Fruit fly (Drosophila melanogaster) S2 (cell line): ENCODE results near the gene wor.

Experiments
- CG8478 ChIP-seq: fragments of >200 bp; optimal IDR thresholded peaks from 2 replicates; lab custom pipeline; 2018
- CTCF ChIP-seq, 2 experiments: fragments of >200 bp; optimal IDR thresholded peaks; 2 replicates each; lab custom pipeline; 2018

Gene wor

DNA sequence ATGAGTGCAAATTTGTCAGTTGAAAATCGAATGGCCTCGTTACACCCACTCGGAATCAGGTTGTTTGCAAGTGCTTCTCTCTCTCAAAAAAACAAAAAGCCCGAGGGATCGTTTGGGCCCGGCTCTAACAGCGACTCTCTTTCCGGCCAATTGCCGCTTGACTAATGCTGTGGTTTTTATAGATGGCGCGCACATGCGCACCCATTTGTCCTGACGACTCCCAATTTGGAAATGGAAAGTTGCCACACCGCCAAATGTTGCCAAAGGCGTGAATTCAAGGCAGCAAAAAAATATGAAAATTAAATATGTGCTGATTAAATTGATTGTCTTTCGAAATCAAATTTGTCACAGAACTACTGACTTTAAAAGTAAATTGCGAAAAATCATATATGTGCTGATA is 9.5 kb upstream of the wor start:
- TF ChIP-seq CTCF (optimal IDR thresholded peaks at IDR 0.05; lab: Kevin White, UChicago) (peak in 1 of 2 experiments; percentile 23), CG8478 (lab: Kevin White, UChicago) (no peak)

DNA sequence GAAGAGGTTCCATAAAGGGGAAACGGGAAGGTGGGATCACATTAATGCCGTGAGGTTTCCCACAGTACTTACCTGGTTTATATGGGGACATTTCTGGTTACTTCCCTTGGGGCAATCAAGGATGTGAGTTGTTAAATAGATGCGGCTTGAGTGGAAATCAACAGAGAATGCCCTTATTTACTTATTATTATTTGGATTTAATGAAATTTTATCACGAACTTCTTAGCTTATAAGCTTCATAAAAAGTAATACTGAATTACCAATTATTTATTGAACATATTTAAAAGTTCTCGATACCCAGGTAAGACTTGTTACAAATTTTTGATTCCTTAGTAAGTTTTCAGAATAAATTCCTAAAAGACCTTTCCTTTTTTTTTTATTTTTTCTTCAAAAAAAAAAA is 7.6 kb upstream of the wor start, which contains the start of gene CG4161:
CG4161 (plus strand) TSS at position 301 of the 400 bp plus-strand sequence.
- TF ChIP-seq CG8478 (lab: Kevin White, UChicago) = no peak
- no peak for TF ChIP-seq CTCF (optimal IDR thresholded peaks at IDR 0.05; lab: Kevin White, UChicago)

DNA sequence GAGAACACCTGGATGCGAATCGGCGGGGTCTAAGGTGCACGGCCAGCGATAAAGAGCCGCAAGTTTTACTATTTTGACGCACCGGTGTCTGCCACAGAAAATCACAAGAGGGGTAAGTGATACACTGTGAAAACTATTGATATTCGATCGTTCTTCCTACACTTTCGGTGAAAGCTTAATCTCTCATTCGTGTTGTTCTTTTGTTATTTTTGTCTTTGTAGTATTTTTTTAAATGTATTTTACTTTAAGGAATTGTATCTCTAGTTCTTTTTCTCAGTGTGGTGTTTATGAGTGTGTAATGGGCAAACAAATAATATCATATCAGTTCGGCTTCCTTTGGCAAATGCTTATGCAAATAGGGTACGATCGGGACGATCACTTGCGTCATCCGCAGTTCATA is 6.9 kb upstream of the wor start:
- no peak for TF ChIP-seq CG8478 (lab: Kevin White, UChicago)
- no peak for TF ChIP-seq CTCF (optimal IDR thresholded peaks at IDR 0.05; lab: Kevin White, UChicago)

DNA sequence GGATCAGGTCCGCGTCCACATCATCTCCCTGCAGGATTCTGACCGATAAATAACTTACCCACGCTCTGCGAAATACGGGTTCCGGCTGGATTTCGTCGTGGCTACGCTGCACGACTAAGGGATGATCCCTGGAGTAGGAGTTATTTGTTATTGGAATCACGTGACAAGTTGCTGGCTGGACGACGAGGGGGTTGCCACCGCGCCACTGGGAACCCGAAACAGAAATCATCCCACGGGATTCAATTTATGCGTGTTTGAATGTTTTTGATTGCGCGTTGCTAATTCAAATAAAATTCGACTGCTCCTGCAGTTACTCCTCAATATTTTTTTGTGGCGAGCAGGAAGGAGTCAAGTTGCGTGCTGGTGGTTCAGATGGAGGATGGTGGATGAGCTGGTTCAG is 4.3 kb upstream of the wor start:
- TF ChIP-seq CTCF (optimal IDR thresholded peaks at IDR 0.05; lab: Kevin White, UChicago) (no peak), CG8478 (lab: Kevin White, UChicago) (no peak)

DNA sequence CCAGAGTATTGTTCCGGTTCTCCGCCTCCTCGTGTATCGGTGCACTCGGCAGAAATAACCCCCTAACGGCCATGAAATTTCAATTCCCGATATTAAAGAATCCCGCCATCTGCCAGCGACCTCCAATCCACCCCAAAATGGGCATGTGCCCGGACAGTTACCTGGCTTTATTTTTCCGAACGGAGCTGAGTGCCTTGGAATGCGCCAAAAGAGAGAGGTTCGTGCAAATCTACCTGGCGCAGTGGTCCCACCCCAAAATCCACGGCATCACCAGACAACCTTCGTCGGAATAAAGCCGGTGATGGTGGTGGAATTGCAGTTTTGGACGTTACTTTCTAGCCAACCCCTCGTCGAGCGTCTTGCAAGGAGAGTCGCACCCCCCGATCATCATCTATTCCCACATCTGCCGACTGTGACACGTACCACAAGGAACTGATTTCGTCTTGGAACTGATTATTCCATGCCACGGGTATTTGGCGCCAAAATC is 1.4 kb upstream of the wor start:
- no peak for TF ChIP-seq CG8478 (lab: Kevin White, UChicago)
- TF ChIP-seq CTCF (optimal IDR thresholded peaks at IDR 0.05; lab: Kevin White, UChicago) = no peak

DNA sequence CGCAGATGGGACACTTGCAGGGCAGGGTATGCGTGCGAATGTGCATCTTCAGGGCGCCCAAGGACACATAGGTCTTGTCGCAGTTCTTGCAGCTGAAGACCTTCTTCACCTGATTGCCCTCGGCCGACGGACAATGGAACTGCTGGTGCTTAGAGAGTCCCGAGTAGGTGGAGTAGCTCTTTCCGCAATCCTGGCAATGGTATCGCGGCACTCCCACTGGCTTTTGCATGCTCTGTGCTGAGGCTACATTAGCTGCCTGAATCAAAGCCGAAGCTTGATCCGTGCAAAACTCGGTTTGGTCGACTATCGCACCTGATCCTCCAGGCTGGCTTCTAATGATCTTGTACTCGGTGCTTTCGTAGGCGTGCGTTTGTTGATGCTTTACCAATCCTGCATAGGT is 1.2 kb downstream of the wor start:
- TF ChIP-seq CG8478 (lab: Kevin White, UChicago) = no peak
- TF ChIP-seq CTCF (optimal IDR thresholded peaks at IDR 0.05; lab: Kevin White, UChicago) = no peak

DNA sequence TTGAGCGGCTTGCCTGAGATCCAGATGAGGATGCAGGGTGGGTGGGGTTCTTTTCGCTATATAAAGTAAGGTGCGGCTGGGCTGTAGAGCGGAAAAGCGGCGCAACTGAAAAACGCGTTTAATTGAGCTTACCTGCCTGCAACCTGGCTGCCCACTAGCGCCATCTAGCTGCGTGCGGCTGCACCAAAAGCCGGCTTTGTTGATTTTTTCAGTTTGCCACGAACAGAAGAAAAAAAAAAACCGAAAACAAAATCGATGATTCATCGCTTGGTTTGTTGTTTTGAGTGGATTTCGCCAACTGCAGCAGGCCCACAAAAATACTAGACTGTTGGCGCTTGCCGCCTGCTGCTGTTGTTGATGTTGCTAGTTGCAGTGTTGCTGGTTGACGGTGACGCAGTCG is 2.9 kb downstream of the wor start:
- no peak for TF ChIP-seq CG8478 (lab: Kevin White, UChicago)
- peak; percentile 83 to 85 for TF ChIP-seq CTCF (optimal IDR thresholded peaks at IDR 0.05; lab: Kevin White, UChicago)

DNA sequence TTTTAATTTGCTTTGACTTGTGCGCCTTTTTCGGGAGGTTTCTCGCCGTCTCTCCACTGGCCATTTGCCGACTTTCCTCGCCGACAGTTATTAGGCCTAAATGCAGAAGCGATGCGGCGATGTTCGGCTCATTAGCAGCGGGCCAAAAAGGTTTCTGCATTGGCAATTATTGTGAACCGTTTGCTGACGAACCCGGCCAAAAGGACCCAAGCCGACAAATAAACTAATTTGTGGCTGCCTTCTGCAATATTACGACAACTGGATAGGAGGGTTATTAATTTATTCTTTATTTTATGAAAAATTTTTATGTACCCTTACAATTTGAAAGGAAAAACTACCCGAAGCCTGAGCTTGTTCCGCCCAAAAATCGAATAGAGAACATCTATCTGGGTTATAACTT is 7.1 kb downstream of the wor start, which contains the start of gene CG44869:
CG44869 (minus strand) TSS at position 101 of the 400 bp plus-strand sequence.
- TF ChIP-seq CTCF (optimal IDR thresholded peaks at IDR 0.05; lab: Kevin White, UChicago) = no peak
- no peak for TF ChIP-seq CG8478 (lab: Kevin White, UChicago)

DNA sequence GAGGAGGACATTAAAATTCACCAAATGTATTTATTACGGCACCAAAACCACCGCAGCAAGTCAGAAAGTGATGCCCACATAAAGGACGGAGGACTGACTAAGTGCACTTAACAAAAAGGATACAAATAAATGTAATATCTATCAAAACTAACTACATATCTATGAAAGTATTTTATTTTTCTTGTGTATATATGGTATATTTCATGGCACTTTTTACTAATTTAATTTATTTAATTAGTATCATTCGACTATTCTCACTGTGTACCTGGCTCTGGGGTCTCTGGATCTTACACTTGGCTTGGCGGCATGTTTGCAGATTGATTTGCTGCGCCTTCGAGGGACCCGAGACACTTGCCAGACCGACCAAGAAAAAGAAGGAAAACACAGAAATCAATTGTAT is 11.3 kb downstream of the wor start:
- TF ChIP-seq CTCF (optimal IDR thresholded peaks at IDR 0.05; lab: Kevin White, UChicago) = no peak
- TF ChIP-seq CG8478 (lab: Kevin White, UChicago) = no peak

DNA sequence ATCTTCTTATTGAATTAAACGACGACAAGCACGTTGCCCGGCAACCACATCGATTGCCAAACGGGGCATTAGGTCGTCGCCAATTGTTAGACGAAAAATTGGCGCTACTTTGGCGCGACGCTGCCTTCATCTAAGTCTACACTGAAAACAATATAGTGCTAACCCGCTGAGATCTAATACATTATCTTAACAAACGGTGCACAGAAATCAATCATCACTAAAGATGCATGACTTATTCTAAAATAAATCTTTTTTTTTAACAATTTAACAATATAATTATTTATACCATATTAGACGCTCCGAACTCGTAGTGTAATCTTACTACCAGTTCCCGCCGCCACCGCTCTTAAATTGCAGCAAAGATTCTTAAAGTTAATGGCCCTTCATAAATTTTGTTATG is 13.5 kb downstream of the wor start:
- TF ChIP-seq CTCF (optimal IDR thresholded peaks at IDR 0.05; lab: Kevin White, UChicago) (no peak), CG8478 (lab: Kevin White, UChicago) (no peak)

DNA sequence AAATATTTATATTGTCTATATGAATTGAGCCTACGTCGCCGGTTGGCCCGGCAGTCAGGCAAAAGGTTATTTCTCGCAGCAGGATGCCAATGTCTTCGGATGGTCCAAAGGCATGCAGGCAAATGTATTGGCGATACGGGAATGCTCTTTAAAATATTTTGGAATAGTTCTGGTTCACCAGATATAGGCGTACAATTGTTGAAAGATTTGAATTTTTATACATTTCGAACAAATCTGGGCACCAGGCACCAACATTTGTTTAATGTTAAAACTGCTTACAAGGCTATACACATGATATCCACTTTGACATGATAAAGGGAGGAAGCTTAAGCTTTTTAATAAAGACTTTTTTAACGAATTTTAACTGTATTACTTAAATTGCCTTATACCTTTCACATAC is 15.1 kb downstream of the wor start:
- no peak for TF ChIP-seq CG8478 (lab: Kevin White, UChicago)
- TF ChIP-seq CTCF (optimal IDR thresholded peaks at IDR 0.05; lab: Kevin White, UChicago) = no peak

DNA sequence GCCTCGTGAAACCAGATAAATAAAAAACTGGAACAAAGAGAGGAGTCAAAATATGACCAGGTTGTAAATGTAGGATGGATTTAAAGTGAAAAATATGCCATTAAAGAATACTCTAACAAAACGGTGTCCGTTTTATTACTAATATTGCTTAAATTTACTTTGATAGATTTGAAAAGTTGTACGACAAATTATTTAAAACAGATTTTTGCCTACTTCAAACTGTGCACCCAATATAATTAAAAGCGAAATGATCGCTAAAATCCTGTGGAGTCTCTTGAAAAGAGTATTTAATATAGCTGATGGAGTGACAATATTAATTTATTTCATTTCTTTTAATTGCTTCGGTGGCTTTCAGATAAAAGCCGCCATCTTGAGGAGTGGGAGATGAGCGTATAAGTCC is 16.3 kb downstream of the wor start:
- TF ChIP-seq CTCF (optimal IDR thresholded peaks at IDR 0.05; lab: Kevin White, UChicago) (no peak), CG8478 (lab: Kevin White, UChicago) (no peak)

DNA sequence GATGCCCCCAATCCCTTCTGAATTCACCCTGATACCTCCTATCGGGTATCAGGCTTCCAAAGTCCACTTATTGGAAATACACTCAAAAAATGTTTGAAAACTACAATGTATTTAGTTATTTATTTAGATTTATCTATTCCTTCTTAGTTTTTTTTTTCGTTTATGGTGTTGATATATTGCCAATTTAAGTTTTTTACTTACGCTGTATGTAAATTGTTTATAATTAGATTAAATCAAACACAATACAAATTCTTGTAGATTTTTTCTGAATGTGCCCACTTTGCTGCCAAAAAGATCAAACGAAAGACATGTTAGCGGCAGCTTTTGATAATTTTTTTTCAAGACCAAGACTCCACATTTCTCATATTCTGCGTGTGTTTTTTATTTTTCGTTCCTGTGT is 17.9 kb downstream of the wor start:
- TF ChIP-seq CG8478 (lab: Kevin White, UChicago) (no peak), CTCF (optimal IDR thresholded peaks at IDR 0.05; lab: Kevin White, UChicago) (no peak)

DNA sequence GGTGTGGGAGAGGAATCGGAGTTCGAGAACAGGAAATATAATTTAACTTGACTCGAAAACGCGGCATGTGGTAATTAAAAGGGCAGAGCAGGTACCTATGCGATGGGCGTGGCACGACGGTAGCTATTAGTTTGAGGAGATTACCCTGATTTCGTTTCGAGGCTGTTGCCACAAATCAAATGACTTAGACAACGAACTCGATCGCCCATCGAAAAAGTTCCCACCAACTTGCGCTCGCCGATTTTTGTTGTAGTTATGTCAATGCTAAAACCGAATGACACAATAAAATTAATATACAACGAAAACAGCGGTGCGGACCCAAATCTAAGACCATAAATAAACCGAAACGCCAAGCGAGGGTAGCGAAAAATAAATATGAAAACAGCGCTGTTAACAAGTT is 18.4 kb downstream of the wor start:
- no peak for TF ChIP-seq CG8478 (lab: Kevin White, UChicago)
- no peak for TF ChIP-seq CTCF (optimal IDR thresholded peaks at IDR 0.05; lab: Kevin White, UChicago)

DNA sequence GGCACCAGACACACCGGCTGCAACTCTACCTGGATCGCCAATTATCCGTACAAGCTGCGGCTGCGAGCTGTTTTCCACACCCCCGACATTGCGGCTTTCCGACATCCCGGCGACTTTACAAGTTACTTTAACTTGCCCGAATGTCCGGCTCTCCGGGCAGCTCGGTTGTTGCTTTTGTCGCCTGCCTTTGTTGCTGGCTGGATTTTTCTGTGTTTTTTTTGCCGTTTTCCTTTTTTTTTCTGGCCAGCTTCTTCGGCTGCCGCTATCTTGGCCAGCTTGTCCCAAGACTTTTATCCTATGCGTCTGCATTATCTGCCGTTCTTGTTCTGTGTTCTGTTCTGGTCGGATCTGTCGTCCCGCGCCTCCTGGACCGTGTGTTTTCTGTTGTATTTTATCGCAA is 19.5 kb downstream of the wor start:
- TF ChIP-seq CG8478 (lab: Kevin White, UChicago) (no peak), CTCF (optimal IDR thresholded peaks at IDR 0.05; lab: Kevin White, UChicago) (no peak)

DNA sequence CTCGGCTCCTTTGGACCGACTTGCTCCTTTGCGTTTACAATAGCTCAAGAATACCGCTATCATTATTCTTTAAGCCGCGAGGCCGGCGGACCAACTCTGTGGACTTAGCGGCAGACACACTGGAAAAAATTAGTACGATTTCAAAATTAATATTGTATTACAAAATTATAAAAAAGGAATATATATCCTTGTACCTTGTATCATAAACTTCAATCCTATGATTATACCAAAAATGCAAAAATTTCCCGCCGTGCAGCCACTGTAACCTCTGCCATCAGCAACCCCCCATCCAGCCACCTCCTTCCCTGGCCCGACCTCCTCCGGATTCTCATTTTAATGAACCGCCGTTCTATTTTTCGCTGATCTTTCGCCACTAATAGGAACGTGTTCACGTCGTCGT is 20.8 kb downstream of the wor start:
- TF ChIP-seq CTCF (optimal IDR thresholded peaks at IDR 0.05; lab: Kevin White, UChicago) = no peak

DNA sequence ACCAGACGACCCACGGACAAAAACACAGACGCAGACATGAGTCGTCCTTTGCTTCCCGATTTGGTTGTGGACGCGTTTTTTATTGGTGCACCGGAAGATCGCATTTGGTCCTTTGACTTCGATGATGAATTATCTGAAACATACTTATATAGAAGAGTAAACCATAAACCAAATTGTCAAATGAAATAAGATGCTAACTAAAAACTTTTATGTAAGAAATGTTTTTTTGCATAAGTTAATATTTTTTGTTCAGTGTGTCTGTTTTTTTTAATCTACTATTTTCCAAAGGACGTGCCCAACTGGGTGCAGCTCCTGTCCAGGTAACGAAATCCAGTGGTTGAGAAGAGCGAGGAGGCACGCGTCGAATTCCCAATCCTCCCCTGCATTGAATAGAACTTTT is 23.5 kb downstream of the wor start:
- TF ChIP-seq CTCF (optimal IDR thresholded peaks at IDR 0.05; lab: Kevin White, UChicago) (no peak), CG8478 (lab: Kevin White, UChicago) (no peak)
